Fruit fly (Drosophila melanogaster): Measurements from ENCODE around the gene dsh.

DNA sequence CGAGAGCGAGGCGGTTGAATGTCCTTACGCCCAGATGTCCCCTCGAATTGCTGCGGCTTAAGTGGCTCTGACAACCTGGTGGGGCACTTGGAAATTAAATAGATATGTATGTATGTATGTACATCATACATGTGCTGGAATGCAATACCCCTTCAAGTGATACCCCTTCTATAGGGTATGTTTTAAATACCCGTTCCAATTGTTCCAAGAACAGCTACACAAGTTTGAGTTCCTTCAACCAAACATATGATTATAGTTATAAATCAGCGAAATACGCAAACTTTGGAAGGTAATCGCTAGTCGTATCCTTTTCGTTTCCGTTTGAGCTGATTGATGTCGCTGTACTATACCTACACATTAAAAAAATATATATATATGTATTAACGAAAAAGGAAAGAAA is 27.8 kb downstream of the dsh start:
- TF ChIP-seq MTF-1 (GFP tag; optimal IDR thresholded peaks at IDR 0.05; ENCODE audit: borderline replicate concordance) (no peak), CG10366 (GFP tag; IDR thresholded peaks at IDR 0.05) (no peak), pho (GFP tag; optimal IDR thresholded peaks at IDR 0.05) (no peak)

Measured in whole organism, embryonic.